Fruit fly (Drosophila melanogaster): ENCODE measurements around the gene CG8031.

CG8031 gene

dm6 chr3R:13010905-13011620, at the start of gene CG8031 (continued):
- TF ChIP-seq CG10267 (tag; optimal IDR thresholded peaks at IDR 0.05) (peak; percentile 60), chinmo (GFP tag; IDR thresholded peaks at IDR 0.05; ENCODE audit: partially characterized antibody) (peak; percentile 91; the same call in 3 of the 4 replicates), hth (optimal IDR thresholded peaks at IDR 0.05) (no peak), CG2889 (GFP tag; IDR thresholded peaks at IDR 0.05) (no peak), gro (GFP tag; optimal IDR thresholded peaks at IDR 0.05) (no peak), Lhr (GFP tag; optimal IDR thresholded peaks at IDR 0.05) (peak; percentile 78), YL-1 (GFP tag; optimal IDR thresholded peaks at IDR 0.05) (peak; percentile 46), CG6854 (GFP tag; optimal IDR thresholded peaks at IDR 0.05) (no peak), CG34224 (GFP tag; IDR thresholded peaks at IDR 0.05; ENCODE audit: partially characterized antibody) (peak; percentile 28; the same call in 2 of the 3 replicates), Dll (GFP tag; IDR thresholded peaks at IDR 0.05; ENCODE audit: partially characterized antibody) (0 out of 4 replicates have a peak, but pooled peaks have one; percentile 17), Pdp1 (GFP tag; optimal IDR thresholded peaks at IDR 0.05) (no peak), rib (GFP tag; IDR thresholded peaks at IDR 0.05) (no peak), CG14710 (tag; optimal IDR thresholded peaks at IDR 0.05) (peak; percentile 83), CG12104 (GFP tag; optimal IDR thresholded peaks at IDR 0.05) (peak; percentile 14), Doc3 (GFP tag; IDR thresholded peaks at IDR 0.05; ENCODE audit: partially characterized antibody) (no peak), Deaf1 (tag; optimal IDR thresholded peaks at IDR 0.05) (no peak), ci (GFP tag; IDR thresholded peaks at IDR 0.05) (0 out of 3 replicates have a peak, but pooled peaks have one; percentile 5), CG9797 (GFP tag; optimal IDR thresholded peaks at IDR 0.05) (peak; percentile 97), Eip74EF (GFP tag; optimal IDR thresholded peaks at IDR 0.05) (no peak), row (GFP tag; IDR thresholded peaks at IDR 0.05) (peak; percentile 38; the same call in 1 of the 3 replicates), Mad (GFP tag; optimal IDR thresholded peaks at IDR 0.05) (no peak), CG12391 (tag; optimal IDR thresholded peaks at IDR 0.05) (peak; percentile 41), D (optimal IDR thresholded peaks at IDR 0.05) (no peak), D (GFP tag; optimal IDR thresholded peaks at IDR 0.05) (no peak), onecut (GFP tag; IDR thresholded peaks at IDR 0.05) (no peak), CG17186 (GFP tag; optimal IDR thresholded peaks at IDR 0.05) (peak; percentile 52), insv (GFP tag; optimal IDR thresholded peaks at IDR 0.05) (peak in 1 of 2 experiments; percentile 12), CG2116 (GFP tag; optimal IDR thresholded peaks at IDR 0.05) (peak; percentile 70), cg (GFP tag; optimal IDR thresholded peaks at IDR 0.05) (peak; percentile 97), Sin3A (optimal IDR thresholded peaks at IDR 0.05) (peak; percentile 91), CG12659 (GFP tag; optimal IDR thresholded peaks at IDR 0.05) (peak; percentile 78), gfzf (GFP tag; optimal IDR thresholded peaks at IDR 0.05) (peak; percentile 82), zfh1 (GFP tag; IDR thresholded peaks at IDR 0.05) (0 out of 3 replicates have a peak, but pooled peaks have one; percentile 16), jing (GFP tag; optimal IDR thresholded peaks at IDR 0.05) (no peak), bbx (GFP tag; IDR thresholded peaks at IDR 0.05; ENCODE audit: partially characterized antibody) (peak; percentile 32; the same call in 1 of the 2 replicates), E2f2 (GFP tag; IDR thresholded peaks at IDR 0.05) (0 out of 2 replicates have a peak, but pooled peaks have one; percentile 8), BEAF-32 (GFP tag; optimal IDR thresholded peaks at IDR 0.05) (peak; percentile 60), D19A (tag; optimal IDR thresholded peaks at IDR 0.05) (no peak), MESR4 (GFP tag; optimal IDR thresholded peaks at IDR 0.05) (peak; percentile 97), CG16813 (GFP tag; IDR thresholded peaks at IDR 0.05; ENCODE audit: partially characterized antibody) (no peak), CG18764 (GFP tag; optimal IDR thresholded peaks at IDR 0.05) (no peak), pzg (GFP tag; optimal IDR thresholded peaks at IDR 0.05) (peak; percentile 62), CG17829 (tag; optimal IDR thresholded peaks at IDR 0.05) (peak; percentile 7)
